Worm (Caenorhabditis elegans) whole organism, L1 larva: ENCODE data around the gene egl-27.

Source experiments
- C16A3.4 ChIP-seq: fragments of 150-350 bp; optimal IDR thresholded peaks from 2 replicates; lab custom pipeline; 2014; ENCODE audit warnings: missing biosample characterization, missing genetic modification characterization
- Y116A8C.19 ChIP-seq: sonication (generic microtip); optimal IDR thresholded peaks from 2 replicates; lab custom pipeline; 2016; ENCODE audit warnings: missing compliant biosample characterization, missing genetic modification characterization, borderline replicate concordance
- aha-1 ChIP-seq: fragments of 150-350 bp; optimal IDR thresholded peaks from 2 replicates; lab custom pipeline; 2014; ENCODE audit warnings: missing biosample characterization, missing genetic modification characterization
- alr-1 ChIP-seq: fragments of 200-800 bp; sonication (Bioruptor generic); optimal IDR thresholded peaks from 2 replicates; lab custom pipeline; 2018; ENCODE audit warnings: borderline replicate concordance, mild to moderate bottlenecking, missing genetic modification characterization, missing compliant biosample characterization
- blmp-1 ChIP-seq: fragments of 150-350 bp; optimal IDR thresholded peaks from 2 replicates; lab custom pipeline; 2014; ENCODE audit warnings: missing biosample characterization, missing genetic modification characterization
- ceh-63 ChIP-seq: fragments of 200-800 bp; sonication (Bioruptor generic); optimal IDR thresholded peaks from 2 replicates; lab custom pipeline; 2018; ENCODE audit warnings: mild to moderate bottlenecking, missing genetic modification characterization, missing compliant biosample characterization
- ceh-8 ChIP-seq: fragments of 200-800 bp; sonication (Bioruptor generic); optimal IDR thresholded peaks from 2 replicates; lab custom pipeline; 2018; ENCODE audit warnings: mild to moderate bottlenecking, missing genetic modification characterization, moderate library complexity, missing compliant biosample characterization
- ceh-82 ChIP-seq, 3 experiments: fragments of 150-350 bp in 1 of 3; sonication (generic microtip) in 2 of 3; optimal IDR thresholded peaks; 2 replicates each; lab custom pipeline; 2014 to 2017; ENCODE audit warnings: missing biosample characterization in 3 of 3, missing genetic modification characterization in 3 of 3
- ceh-88 ChIP-seq: fragments of 200-800 bp; sonication (Bioruptor generic); IDR thresholded peaks from 2 replicates; pipeline ENCODE4 v1.3.6; 2022; ENCODE audit warnings: missing genetic modification characterization, missing compliant biosample characterization
- ces-1 ChIP-seq: fragments of 150-350 bp; optimal IDR thresholded peaks from 2 replicates; lab custom pipeline; 2014; ENCODE audit warnings: missing biosample characterization, missing genetic modification reagents, missing genetic modification characterization
- dpl-1 ChIP-seq, 3 experiments: fragments of 150-350 bp in 2 of 3; sonication (generic microtip) in 1 of 3; optimal IDR thresholded peaks; 2 replicates each; lab custom pipeline; 2014 to 2017; ENCODE audit warnings: missing biosample characterization in 3 of 3, missing genetic modification characterization in 3 of 3, missing genetic modification reagents in 3 of 3
- dsc-1 ChIP-seq: sonication (generic microtip); optimal IDR thresholded peaks from 2 replicates; lab custom pipeline; 2016; ENCODE audit warnings: mild to moderate bottlenecking, missing genetic modification characterization, missing compliant biosample characterization
- egl-13 ChIP-seq: sonication (generic microtip); optimal IDR thresholded peaks from 2 replicates; lab custom pipeline; 2016; ENCODE audit warnings: missing genotype, missing genetic modification reagents, missing genetic modification characterization, missing compliant biosample characterization
- egl-27 ChIP-seq, 2 experiments: fragments of 150-350 bp in 1 of 2; sonication (generic microtip); optimal IDR thresholded peaks; 3 replicates each; lab custom pipeline; 2017 to 2018; ENCODE audit warnings: missing biosample characterization in 2 of 2, missing genetic modification characterization in 2 of 2, missing genetic modification reagents in 2 of 2
- elt-3 ChIP-seq, 6 experiments: fragments of 150-350 bp in 1 of 6; sonication (generic microtip); optimal IDR thresholded peaks; 2 replicates each; lab custom pipeline; 2017 to 2018; ENCODE audit warnings: missing biosample characterization in 6 of 6, missing genetic modification characterization in 6 of 6, inconsistent platforms in 1 of 6
- ets-5 ChIP-seq: fragments of 200-800 bp; sonication (Bioruptor generic); IDR thresholded peaks from 2 replicates; pipeline ENCODE4 v1.3.6; 2022; ENCODE audit warnings: missing genetic modification characterization, missing compliant biosample characterization
- fkh-10 ChIP-seq: sonication (generic microtip); optimal IDR thresholded peaks from 2 replicates; lab custom pipeline; 2017; ENCODE audit warnings: missing biosample characterization, missing genetic modification reagents, missing genetic modification characterization
- fkh-8 ChIP-seq: sonication (generic microtip); optimal IDR thresholded peaks from 2 replicates; lab custom pipeline; 2016; ENCODE audit warnings: mild to moderate bottlenecking, missing genetic modification characterization, missing compliant biosample characterization
- grh-1 ChIP-seq: fragments of 200-800 bp; sonication (Bioruptor generic); IDR thresholded peaks from 2 replicates; pipeline ENCODE4 v1.3.6; 2022; ENCODE audit warnings: missing genetic modification reagents, missing genetic modification characterization, missing compliant biosample characterization
- hlh-4 ChIP-seq: sonication (generic microtip); optimal IDR thresholded peaks from 2 replicates; lab custom pipeline; 2016; ENCODE audit warnings: mild to moderate bottlenecking, missing genetic modification characterization, missing compliant biosample characterization
- hpl-2 ChIP-seq: fragments of 150-350 bp; optimal IDR thresholded peaks from 2 replicates; lab custom pipeline; 2014; ENCODE audit warnings: missing biosample characterization, missing genetic modification reagents, missing genetic modification characterization
- jun-1 ChIP-seq: fragments of 150-350 bp; optimal IDR thresholded peaks from 2 replicates; lab custom pipeline; 2014; ENCODE audit warnings: missing biosample characterization, missing genetic modification reagents, missing genetic modification characterization
- lin-13 ChIP-seq: fragments of 150-350 bp; optimal IDR thresholded peaks from 2 replicates; lab custom pipeline; 2014; ENCODE audit warnings: missing biosample characterization, missing genetic modification reagents, missing genetic modification characterization
- lin-14 ChIP-seq: fragments of 200-800 bp; sonication (Bioruptor generic); optimal IDR thresholded peaks from 2 replicates; lab custom pipeline; 2018; ENCODE audit warnings: mild to moderate bottlenecking, missing genetic modification characterization, moderate library complexity, missing compliant biosample characterization
- lin-15B ChIP-seq: fragments of 150-350 bp; sonication (generic microtip); optimal IDR thresholded peaks from 3 replicates; lab custom pipeline; 2014; ENCODE audit warnings: missing biosample characterization, missing genetic modification characterization
- lin-35 ChIP-seq, 2 experiments: fragments of 150-350 bp; optimal IDR thresholded peaks; 2 replicates each; lab custom pipeline; 2014; ENCODE audit warnings: missing biosample characterization in 2 of 2, missing genetic modification characterization in 2 of 2, missing genetic modification reagents in 2 of 2
- lin-39 ChIP-seq: fragments of 150-350 bp; optimal IDR thresholded peaks from 2 replicates; lab custom pipeline; 2014; ENCODE audit warnings: missing biosample characterization, missing genetic modification reagents, missing genetic modification characterization
- mab-9 ChIP-seq: fragments of 200-800 bp; sonication (Bioruptor generic); IDR thresholded peaks from 2 replicates; pipeline ENCODE4 v1.3.6; 2022; ENCODE audit warnings: missing genetic modification reagents, missing genetic modification characterization, missing compliant biosample characterization
- mdl-1 ChIP-seq, 2 experiments: fragments of 150-350 bp; optimal IDR thresholded peaks; 2 replicates each; lab custom pipeline; 2014 to 2017; ENCODE audit warnings: missing biosample characterization in 2 of 2, missing genetic modification characterization in 2 of 2, inconsistent platforms in 1 of 2
- nhr-19 ChIP-seq: fragments of 200-800 bp; sonication (Bioruptor generic); conservative IDR thresholded peaks from 2 replicates; pipeline ENCODE4 v1.3.6; 2022; ENCODE audit warnings: missing genetic modification characterization, missing compliant biosample characterization
- nhr-20 ChIP-seq: sonication (generic microtip); optimal IDR thresholded peaks from 2 replicates; lab custom pipeline; 2016; ENCODE audit warnings: mild to moderate bottlenecking, missing genetic modification characterization, missing compliant biosample characterization
- nhr-28 ChIP-seq: fragments of 150-350 bp; optimal IDR thresholded peaks from 2 replicates; lab custom pipeline; 2014; ENCODE audit warnings: missing biosample characterization, missing genetic modification characterization
- nhr-47 ChIP-seq: sonication (generic microtip); optimal IDR thresholded peaks from 2 replicates; lab custom pipeline; 2016; ENCODE audit warnings: mild to moderate bottlenecking, missing genetic modification characterization, moderate library complexity, missing compliant biosample characterization
- nhr-77 ChIP-seq: fragments of 150-350 bp; optimal IDR thresholded peaks from 2 replicates; lab custom pipeline; 2014; ENCODE audit warnings: missing biosample characterization, missing genetic modification characterization
- nhr-84 ChIP-seq: sonication (generic microtip); optimal IDR thresholded peaks from 2 replicates; lab custom pipeline; 2017; ENCODE audit warnings: missing biosample characterization, missing genetic modification characterization
- nhr-90 ChIP-seq: sonication (generic microtip); optimal IDR thresholded peaks from 2 replicates; lab custom pipeline; 2016; ENCODE audit warnings: mild to moderate bottlenecking, missing genetic modification characterization, missing compliant biosample characterization; ENCODE audit not compliant: poor library complexity
- pax-3 ChIP-seq: fragments of 200-800 bp; sonication (Bioruptor generic); optimal IDR thresholded peaks from 2 replicates; lab custom pipeline; 2018; ENCODE audit warnings: mild to moderate bottlenecking, missing genetic modification characterization, moderate library complexity, missing compliant biosample characterization
- rnt-1 ChIP-seq: sonication (generic microtip); optimal IDR thresholded peaks from 2 replicates; lab custom pipeline; 2016; ENCODE audit warnings: mild to moderate bottlenecking, missing genetic modification characterization, moderate library complexity, missing compliant biosample characterization
- skn-1 ChIP-seq: fragments of 150-350 bp; optimal IDR thresholded peaks from 2 replicates; lab custom pipeline; 2014; ENCODE audit warnings: missing biosample characterization, missing genetic modification characterization
- sox-4 ChIP-seq: sonication (generic microtip); optimal IDR thresholded peaks from 2 replicates; lab custom pipeline; 2016; ENCODE audit warnings: missing genetic modification characterization, missing compliant biosample characterization
- sptf-1 ChIP-seq: fragments of 150-350 bp; optimal IDR thresholded peaks from 2 replicates; lab custom pipeline; 2014; ENCODE audit warnings: missing biosample characterization, missing genetic modification characterization
- sup-37 ChIP-seq: fragments of 200-800 bp; sonication (Bioruptor generic); optimal IDR thresholded peaks from 2 replicates; lab custom pipeline; 2018; ENCODE audit warnings: mild to moderate bottlenecking, missing genetic modification characterization, missing compliant biosample characterization
- tbx-2 ChIP-seq: sonication (generic microtip); optimal IDR thresholded peaks from 2 replicates; lab custom pipeline; 2016; ENCODE audit warnings: missing genetic modification characterization, missing compliant biosample characterization
- unc-130 ChIP-seq: fragments of 150-350 bp; optimal IDR thresholded peaks from 2 replicates; lab custom pipeline; 2017; ENCODE audit warnings: missing biosample characterization, missing genetic modification characterization, inconsistent platforms
- unc-30 ChIP-seq: sonication (generic microtip); optimal IDR thresholded peaks from 2 replicates; lab custom pipeline; 2017; ENCODE audit warnings: missing biosample characterization, missing genetic modification characterization
- unc-62 ChIP-seq: fragments of 150-350 bp; optimal IDR thresholded peaks from 2 replicates; lab custom pipeline; 2014; ENCODE audit warnings: missing biosample characterization, missing genetic modification reagents, missing genetic modification characterization
- unc-86 ChIP-seq: sonication (generic microtip); optimal IDR thresholded peaks from 2 replicates; lab custom pipeline; 2016; ENCODE audit warnings: missing genetic modification characterization, missing compliant biosample characterization
- vab-15 ChIP-seq: sonication (generic microtip); optimal IDR thresholded peaks from 2 replicates; lab custom pipeline; 2017; ENCODE audit warnings: missing genotype, mild to moderate bottlenecking, missing genetic modification characterization, missing compliant biosample characterization
- xbp-1 ChIP-seq: sonication (generic microtip); optimal IDR thresholded peaks from 2 replicates; lab custom pipeline; 2016; ENCODE audit warnings: missing genetic modification characterization, missing compliant biosample characterization
- zag-1 ChIP-seq: fragments of 150-350 bp; optimal IDR thresholded peaks from 2 replicates; lab custom pipeline; 2014; ENCODE audit warnings: missing biosample characterization, missing genetic modification characterization
- ztf-11 ChIP-seq, 2 experiments: sonication (generic microtip); optimal IDR thresholded peaks; 2 replicates each; lab custom pipeline; 2016 to 2017; ENCODE audit warnings: missing genetic modification characterization in 2 of 2, missing biosample characterization in 1 of 2, missing compliant biosample characterization in 1 of 2
- ztf-4 ChIP-seq: fragments of 150-350 bp; optimal IDR thresholded peaks from 2 replicates; lab custom pipeline; 2014; ENCODE audit warnings: missing biosample characterization, missing genetic modification characterization

Gene egl-27

ce11 chrII:6838270-6838878, 3.6 kb downstream of the egl-27 start:
- no peak for TF ChIP-seq hpl-2 (GFP tag; lab: Kevin White, UChicago)
- TF ChIP-seq Y116A8C.19 (tag; lab: Kevin White, UChicago) = no peak
- peak in 1 of 2 experiments; percentile 8 for TF ChIP-seq mdl-1 (tag; optimal IDR thresholded peaks at IDR 0.05; lab: Kevin White, UChicago)
- no peak for TF ChIP-seq C16A3.4 (tag; lab: Kevin White, UChicago)
- TF ChIP-seq blmp-1 (tag; lab: Kevin White, UChicago) = peak; percentile 67
- no peak for TF ChIP-seq alr-1 (tag; lab: Kevin White, UChicago)
- no peak for TF ChIP-seq nhr-84 (tag; lab: Kevin White, UChicago)
- peak; percentile 55; the same call in 1 of the 2 replicates for TF ChIP-seq mab-9 (GFP tag; lab: Robert Waterston, UW)
- TF ChIP-seq ceh-82 (tag; optimal IDR thresholded peaks at IDR 0.05; lab: Kevin White, UChicago) = no peak
- TF ChIP-seq egl-13 (tag; lab: Kevin White, UChicago) = no peak
- TF ChIP-seq nhr-47 = no peak
- no peak for TF ChIP-seq nhr-20 (tag; lab: Kevin White, UChicago)
- TF ChIP-seq hlh-4 (tag; lab: Kevin White, UChicago) = no peak
- TF ChIP-seq grh-1 (GFP tag; lab: Robert Waterston, UW) = no peak
- TF ChIP-seq sup-37 (GFP tag; lab: Kevin White, UChicago) = no peak
- TF ChIP-seq dpl-1 (GFP tag; optimal IDR thresholded peaks at IDR 0.05; lab: Kevin White, UChicago) = no peak
- TF ChIP-seq fkh-10 (GFP tag; lab: Kevin White, UChicago) = no peak
- TF ChIP-seq tbx-2 = peak; percentile 47
- TF ChIP-seq unc-130 = no peak
- no peak for TF ChIP-seq lin-13 (GFP tag; lab: Kevin White, UChicago)
- TF ChIP-seq ces-1 (GFP tag; lab: Kevin White, UChicago) = no peak
- TF ChIP-seq nhr-28 = no peak
- TF ChIP-seq egl-27 (tag; optimal IDR thresholded peaks at IDR 0.05; lab: Kevin White, UChicago) = peak; percentile 72 to 84
- no peak for TF ChIP-seq pax-3 (tag; lab: Kevin White, UChicago)
- TF ChIP-seq skn-1 (tag; lab: Kevin White, UChicago) = no peak
- TF ChIP-seq zag-1 (tag; lab: Kevin White, UChicago) = no peak
- TF ChIP-seq nhr-90 (tag; lab: Kevin White, UChicago) = no peak
- TF ChIP-seq elt-3 (tag; optimal IDR thresholded peaks at IDR 0.05; lab: Kevin White, UChicago) = no peak
- TF ChIP-seq ceh-63 (GFP tag; lab: Kevin White, UChicago) = no peak
- no peak for TF ChIP-seq sox-4 (tag; lab: Kevin White, UChicago)
- no peak for TF ChIP-seq unc-86
- TF ChIP-seq rnt-1 (tag; lab: Kevin White, UChicago) = no peak
- TF ChIP-seq lin-39 = no peak
- peak; percentile 41 for TF ChIP-seq vab-15 (tag; lab: Kevin White, UChicago)
- no peak for TF ChIP-seq aha-1
- TF ChIP-seq xbp-1 = no peak
- TF ChIP-seq jun-1 (tag; lab: Kevin White, UChicago) = no peak
- TF ChIP-seq unc-30 (tag; lab: Kevin White, UChicago) = no peak
- TF ChIP-seq unc-62 (GFP tag; lab: Kevin White, UChicago) = no peak
- no peak for TF ChIP-seq ceh-88 (GFP tag; lab: Robert Waterston, UW)
- no peak for TF ChIP-seq dsc-1 (tag; lab: Kevin White, UChicago)
- no peak for TF ChIP-seq lin-35 (GFP tag; optimal IDR thresholded peaks at IDR 0.05; lab: Kevin White, UChicago)
- TF ChIP-seq lin-14 = peak; percentile 87
- TF ChIP-seq ets-5 (GFP tag; lab: Robert Waterston, UW) = no peak
- TF ChIP-seq fkh-8 (tag; lab: Kevin White, UChicago) = peak; percentile 41
- peak; percentile 58 for TF ChIP-seq ceh-8 (GFP tag; lab: Kevin White, UChicago)
- no peak for TF ChIP-seq ztf-4 (tag; lab: Kevin White, UChicago)
- no peak for TF ChIP-seq lin-15B (tag; lab: Kevin White, UChicago)
- TF ChIP-seq nhr-77 = no peak
- TF ChIP-seq ztf-11 (tag; optimal IDR thresholded peaks at IDR 0.05; lab: Kevin White, UChicago) = no peak
- no peak for TF ChIP-seq nhr-19 (GFP tag; lab: Robert Waterston, UW)
- TF ChIP-seq sptf-1 (tag; lab: Kevin White, UChicago) = no peak
